Worm (Caenorhabditis elegans): Measurements from ENCODE around the gene T22B7.4.

DNA sequence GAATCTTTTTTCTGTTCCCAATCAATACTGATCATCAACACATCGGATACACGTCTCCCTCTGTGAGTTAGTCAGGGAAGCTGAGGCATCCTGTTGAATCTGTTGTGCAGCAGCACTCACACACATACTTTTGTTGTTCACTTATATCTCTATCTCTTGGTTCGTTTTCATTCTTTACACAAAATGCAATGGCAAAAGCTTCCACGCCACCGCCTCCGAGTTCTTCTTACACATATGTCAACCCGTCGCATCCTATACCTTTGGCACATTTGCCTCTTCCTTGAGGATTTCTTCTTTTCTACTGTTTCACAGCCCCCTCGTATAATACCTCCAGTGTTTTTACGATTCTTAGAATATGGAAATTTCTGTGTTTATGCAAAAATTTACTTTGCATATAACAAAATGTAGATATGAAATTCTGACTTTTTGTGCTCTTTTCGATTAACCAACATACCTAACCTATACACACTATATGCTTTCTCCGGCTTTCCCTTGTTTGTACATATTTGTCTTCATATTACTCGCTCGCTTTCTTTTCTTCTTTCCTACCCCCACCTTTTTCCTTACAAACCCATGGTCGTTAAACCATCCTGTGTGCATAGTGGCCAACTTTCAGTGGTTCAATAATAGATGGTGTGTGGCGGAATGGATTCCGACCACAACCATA, 48.6 kb downstream of the T22B7.4 start, which contains the start of gene unc-97:
- TF ChIP-seq scrt-1 (GFP tag; IDR thresholded peaks at IDR 0.05) (no peak), flt-1 (GFP tag; IDR thresholded peaks at IDR 0.05) (no peak), hmg-4 (GFP tag; optimal IDR thresholded peaks at IDR 0.05) (no peak), ama-1 (optimal IDR thresholded peaks at IDR 0.05) (no peak), ceh-13 (GFP tag; optimal IDR thresholded peaks at IDR 0.05) (no peak), tra-4 (tag; optimal IDR thresholded peaks at IDR 0.05) (no peak), sea-1 (GFP tag; conservative IDR thresholded peaks at IDR 0.05) (no peak), ceh-36 (tag; optimal IDR thresholded peaks at IDR 0.05) (no peak), tbx-11 (GFP tag; IDR thresholded peaks at IDR 0.05) (no peak), pes-1 (GFP tag; IDR thresholded peaks at IDR 0.05) (no peak), aly-1 (tag; optimal IDR thresholded peaks at IDR 0.05) (no peak), hmbx-1 (tag; optimal IDR thresholded peaks at IDR 0.05) (no peak)
